Fruit fly (Drosophila melanogaster) whole organism, embryonic: Measurements from ENCODE around the gene CG11409.

Source experiments
- ATbp ChIP-seq: fragments of 200-800 bp; sonication (Bioruptor generic); optimal IDR thresholded peaks from 2 replicates; lab custom pipeline; 2017; ENCODE audit warnings: missing biosample characterization, mild to moderate bottlenecking, missing genetic modification characterization, missing genetic modification reagents
- CG10267 ChIP-seq: fragments of 200-800 bp; sonication (Bioruptor generic); optimal IDR thresholded peaks from 2 replicates; lab custom pipeline; 2018; ENCODE audit warnings: missing biosample characterization, mild to moderate bottlenecking, missing genetic modification characterization, moderate library complexity
- CG11247 ChIP-seq: fragments of 200-800 bp; sonication (Bioruptor generic); IDR thresholded peaks from 2 replicates; pipeline ENCODE4 v1.3.6; 2022; ENCODE audit warnings: missing biosample characterization, missing genetic modification characterization
- CG11456 ChIP-seq: fragments of 200-800 bp; sonication (Bioruptor generic); IDR thresholded peaks from 3 replicates; pipeline ENCODE4 v1.3.6; 2022; ENCODE audit warnings: missing biosample characterization, missing genetic modification characterization
- CG12659 ChIP-seq: fragments of 200-800 bp; sonication (Bioruptor generic); optimal IDR thresholded peaks from 3 replicates; lab custom pipeline; 2017; ENCODE audit warnings: mild to moderate bottlenecking, missing biosample characterization, missing genetic modification reagents, missing genetic modification characterization
- CG13624 ChIP-seq: fragments of 200-800 bp; sonication (Bioruptor generic); optimal IDR thresholded peaks from 2 replicates; lab custom pipeline; 2016; ENCODE audit warnings: missing biosample characterization, missing genetic modification characterization
- CG14014 ChIP-seq: fragments of 200-800 bp; sonication (Bioruptor generic); IDR thresholded peaks from 2 replicates; pipeline ENCODE4 v1.3.6; 2022; ENCODE audit warnings: missing biosample characterization, missing genetic modification characterization
- CG1647 ChIP-seq: fragments of 200-800 bp; sonication (Bioruptor generic); optimal IDR thresholded peaks from 3 replicates; lab custom pipeline; 2016; ENCODE audit warnings: missing biosample characterization, missing genetic modification characterization
- CG17829 ChIP-seq: fragments of 200-800 bp; optimal IDR thresholded peaks from 2 replicates; lab custom pipeline; 2019; ENCODE audit warnings: missing biosample characterization, mild to moderate bottlenecking, missing genetic modification characterization, moderate library complexity
- CG18599 ChIP-seq: fragments of 200-800 bp; sonication (Bioruptor generic); optimal IDR thresholded peaks from 3 replicates; lab custom pipeline; 2017; ENCODE audit warnings: missing biosample characterization, missing genetic modification characterization, mild to moderate bottlenecking, moderate library complexity, missing genetic modification reagents
- CG2120 ChIP-seq: fragments of 200-800 bp; sonication (Bioruptor generic); optimal IDR thresholded peaks from 3 replicates; lab custom pipeline; 2016; ENCODE audit warnings: missing biosample characterization, missing genetic modification characterization
- CG32532 ChIP-seq: fragments of 200-800 bp; sonication (Bioruptor generic); IDR thresholded peaks from 2 replicates; pipeline ENCODE4 v1.3.6; 2022; ENCODE audit warnings: missing biosample characterization, missing genetic modification characterization
- CG3838 ChIP-seq: fragments of 200-800 bp; sonication (Bioruptor generic); optimal IDR thresholded peaks from 3 replicates; lab custom pipeline; 2016; ENCODE audit warnings: missing biosample characterization, missing genetic modification characterization
- CG42726 ChIP-seq: fragments of 200-800 bp; sonication (Bioruptor generic); IDR thresholded peaks from 2 replicates; pipeline ENCODE4 v1.3.6; 2022; ENCODE audit warnings: missing biosample characterization, missing genetic modification characterization; ENCODE audit not compliant: partially characterized antibody
- CG4360 ChIP-seq: fragments of 200-800 bp; sonication (Bioruptor generic); IDR thresholded peaks from 2 replicates; pipeline ENCODE4 v1.3.6; 2022; ENCODE audit warnings: missing biosample characterization, missing genetic modification characterization
- CG5245 ChIP-seq: fragments of 200-800 bp; sonication (Bioruptor generic); optimal IDR thresholded peaks from 3 replicates; lab custom pipeline; 2016; ENCODE audit warnings: missing biosample characterization, missing genetic modification characterization
- CG6272 ChIP-seq: fragments of 200-800 bp; sonication (Bioruptor generic); IDR thresholded peaks from 2 replicates; pipeline ENCODE4 v1.3.6; 2022; ENCODE audit warnings: missing biosample characterization, missing genetic modification characterization
- CG6765 ChIP-seq: fragments of 200-800 bp; sonication (Bioruptor generic); optimal IDR thresholded peaks from 3 replicates; lab custom pipeline; 2017; ENCODE audit warnings: missing biosample characterization, mild to moderate bottlenecking, missing genetic modification characterization
- CG7928 ChIP-seq: fragments of 200-800 bp; sonication (Bioruptor generic); optimal IDR thresholded peaks from 2 replicates; lab custom pipeline; 2017; ENCODE audit warnings: missing biosample characterization, mild to moderate bottlenecking, missing genetic modification characterization
- CG8924 ChIP-seq: fragments of 200-800 bp; optimal IDR thresholded peaks from 3 replicates; lab custom pipeline; 2019; ENCODE audit warnings: missing biosample characterization, mild to moderate bottlenecking, missing genetic modification characterization, moderate library complexity
- CG9609 ChIP-seq: fragments of 200-800 bp; sonication (Bioruptor generic); optimal IDR thresholded peaks from 3 replicates; lab custom pipeline; 2016; ENCODE audit warnings: missing biosample characterization, missing genetic modification characterization
- Camta ChIP-seq: fragments of 200-800 bp; sonication (Bioruptor generic); optimal IDR thresholded peaks from 2 replicates; lab custom pipeline; 2016; ENCODE audit warnings: missing biosample characterization, missing genetic modification characterization
- CoRest ChIP-seq: fragments of 200-800 bp; sonication (Bioruptor generic); optimal IDR thresholded peaks from 3 replicates; lab custom pipeline; 2018; ENCODE audit warnings: missing biosample characterization, mild to moderate bottlenecking, missing genetic modification characterization, moderate library complexity
- D19B ChIP-seq: fragments of 200-800 bp; sonication (Bioruptor generic); optimal IDR thresholded peaks from 2 replicates; lab custom pipeline; 2017; ENCODE audit warnings: missing biosample characterization, mild to moderate bottlenecking, missing genetic modification characterization
- Doc2 ChIP-seq: fragments of 200-800 bp; sonication (Bioruptor generic); IDR thresholded peaks from 2 replicates; pipeline ENCODE4 v1.3.6; 2022; ENCODE audit warnings: missing biosample characterization, missing genetic modification characterization
- Dref ChIP-seq: fragments of 200-800 bp; sonication (Bioruptor generic); IDR thresholded peaks from 2 replicates; pipeline ENCODE4 v1.3.6; 2022; ENCODE audit warnings: missing biosample characterization, missing genetic modification characterization
- Eip74EF ChIP-seq, 2 experiments: fragments of 200-800 bp in 1 of 2; fragments of >200 bp in 1 of 2; sonication (Bioruptor generic) in 1 of 2; optimal IDR thresholded peaks; 2 replicates each; lab custom pipeline; 2017 to 2019; ENCODE audit warnings: missing biosample characterization in 2 of 2, missing genetic modification characterization in 2 of 2, mild to moderate bottlenecking in 1 of 2, moderate library complexity in 1 of 2
- HLH54F ChIP-seq: fragments of 200-800 bp; sonication (Bioruptor generic); optimal IDR thresholded peaks from 3 replicates; lab custom pipeline; 2016; ENCODE audit warnings: missing biosample characterization, missing genetic modification characterization
- HmgZ ChIP-seq: fragments of 200-800 bp; sonication (Bioruptor generic); optimal IDR thresholded peaks from 2 replicates; lab custom pipeline; 2018; ENCODE audit warnings: missing biosample characterization, mild to moderate bottlenecking, missing genetic modification characterization
- Max ChIP-seq: fragments of 200-800 bp; sonication (Bioruptor generic); optimal IDR thresholded peaks from 2 replicates; lab custom pipeline; 2016; ENCODE audit warnings: missing biosample characterization, mild to moderate bottlenecking, missing genetic modification characterization
- Myb ChIP-seq: fragments of 200-800 bp; sonication (Bioruptor generic); optimal IDR thresholded peaks from 2 replicates; lab custom pipeline; 2016; ENCODE audit warnings: missing biosample characterization, missing genetic modification characterization
- ab ChIP-seq: fragments of 200-800 bp; sonication (Bioruptor generic); optimal IDR thresholded peaks from 2 replicates; lab custom pipeline; 2016; ENCODE audit warnings: missing biosample characterization, missing genetic modification characterization
- bigmax ChIP-seq: fragments of 200-800 bp; sonication (Bioruptor generic); optimal IDR thresholded peaks from 2 replicates; lab custom pipeline; 2018; ENCODE audit warnings: missing biosample characterization, mild to moderate bottlenecking, missing genetic modification characterization
- dysf ChIP-seq: fragments of 200-800 bp; sonication (Bioruptor generic); IDR thresholded peaks from 3 replicates; pipeline ENCODE4 v1.3.6; 2022; ENCODE audit warnings: missing biosample characterization, missing genetic modification characterization
- fu2 ChIP-seq: fragments of 200-800 bp; sonication (Bioruptor generic); optimal IDR thresholded peaks from 2 replicates; lab custom pipeline; 2016; ENCODE audit warnings: missing biosample characterization, missing genetic modification characterization
- gfzf ChIP-seq: fragments of 200-800 bp; sonication (Bioruptor generic); optimal IDR thresholded peaks from 2 replicates; lab custom pipeline; 2016; ENCODE audit warnings: missing biosample characterization, mild to moderate bottlenecking, missing genetic modification characterization, moderate library complexity
- hth ChIP-seq: fragments of >200 bp; optimal IDR thresholded peaks from 2 replicates; lab custom pipeline; 2017; ENCODE audit warnings: inconsistent platforms
- ken ChIP-seq: fragments of 200-800 bp; sonication (Bioruptor generic); IDR thresholded peaks from 3 replicates; pipeline ENCODE4 v1.3.6; 2022; ENCODE audit warnings: missing biosample characterization, missing genetic modification characterization
- maf-S ChIP-seq: fragments of 200-800 bp; sonication (Bioruptor generic); optimal IDR thresholded peaks from 2 replicates; lab custom pipeline; 2016; ENCODE audit warnings: missing biosample characterization, missing genetic modification characterization
- mam ChIP-seq: fragments of 200-800 bp; sonication (Bioruptor generic); optimal IDR thresholded peaks from 3 replicates; lab custom pipeline; 2016; ENCODE audit warnings: missing biosample characterization, missing genetic modification characterization
- pb ChIP-seq: fragments of 200-800 bp; sonication (Bioruptor generic); optimal IDR thresholded peaks from 3 replicates; lab custom pipeline; 2016; ENCODE audit warnings: missing biosample characterization, missing genetic modification characterization
- pnt ChIP-seq: fragments of 200-800 bp; sonication (Bioruptor generic); optimal IDR thresholded peaks from 3 replicates; lab custom pipeline; 2016; ENCODE audit warnings: missing biosample characterization, missing genetic modification characterization
- pzg ChIP-seq: fragments of 200-800 bp; sonication (Bioruptor generic); optimal IDR thresholded peaks from 3 replicates; lab custom pipeline; 2018; ENCODE audit warnings: missing biosample characterization, mild to moderate bottlenecking, missing genetic modification characterization, moderate library complexity
- rib ChIP-seq: fragments of 200-800 bp; sonication (Bioruptor generic); IDR thresholded peaks from 2 replicates; pipeline ENCODE4 v1.3.6; 2022; ENCODE audit warnings: missing biosample characterization, missing genetic modification characterization
- row ChIP-seq: fragments of 200-800 bp; sonication (Bioruptor generic); IDR thresholded peaks from 3 replicates; pipeline ENCODE4 v1.3.6; 2022; ENCODE audit warnings: missing biosample characterization, missing genetic modification characterization
- slou ChIP-seq: fragments of 200-800 bp; sonication (Bioruptor generic); optimal IDR thresholded peaks from 3 replicates; lab custom pipeline; 2016; ENCODE audit warnings: missing biosample characterization, missing genetic modification characterization
- sob ChIP-seq: fragments of 200-800 bp; sonication (Bioruptor generic); IDR thresholded peaks from 2 replicates; pipeline ENCODE4 v1.3.6; 2022; ENCODE audit warnings: missing biosample characterization, missing genetic modification characterization
- tin ChIP-seq: fragments of 200-800 bp; sonication (Bioruptor generic); optimal IDR thresholded peaks from 3 replicates; lab custom pipeline; 2016; ENCODE audit warnings: missing biosample characterization, missing genetic modification characterization
- tio ChIP-seq: fragments of 200-800 bp; sonication (Bioruptor generic); optimal IDR thresholded peaks from 2 replicates; lab custom pipeline; 2017; ENCODE audit warnings: missing biosample characterization, missing genetic modification characterization, inconsistent platforms
- tx ChIP-seq: fragments of 200-800 bp; sonication (Bioruptor generic); optimal IDR thresholded peaks from 2 replicates; lab custom pipeline; 2016; ENCODE audit warnings: missing biosample characterization, missing genetic modification characterization

The CG11409 gene

dm6 chrX:1380350-1381060 is 39.1 kb upstream of the CG11409 start, which contains the start of the genes CG3719 and CG32813 (continued):
- TF ChIP-seq ken (GFP tag; lab: Robert Waterston, UW) (0 out of 3 replicates have a peak, but pooled peaks have one; percentile 60), CG9609 (GFP tag; lab: Kevin White, UChicago) (peak; percentile 23), pb (GFP tag; lab: Kevin White, UChicago) (no peak), CG1647 (GFP tag; lab: Kevin White, UChicago) (peak; percentile 10), tin (peak; percentile 58), D19B (GFP tag; lab: Kevin White, UChicago) (no peak), tio (GFP tag; lab: Kevin White, UChicago) (no peak), HmgZ (tag; lab: Kevin White, UChicago) (peak; percentile 68), CG10267 (tag; lab: Kevin White, UChicago) (peak; percentile 92), CG12659 (GFP tag; lab: Kevin White, UChicago) (peak; percentile 57), CG11247 (GFP tag; lab: Robert Waterston, UW) (no peak), pnt (GFP tag; lab: Kevin White, UChicago) (no peak), Myb (peak; percentile 64), HLH54F (GFP tag; lab: Kevin White, UChicago) (peak; percentile 40), gfzf (GFP tag; lab: Kevin White, UChicago) (peak; percentile 20), CG7928 (peak; percentile 12), Camta (GFP tag; lab: Kevin White, UChicago) (peak; percentile 2), CG2120 (peak; percentile 72), Eip74EF (GFP tag; optimal IDR thresholded peaks at IDR 0.05; lab: Kevin White, UChicago) (no peak), tx (peak; percentile 64), CG5245 (GFP tag; lab: Kevin White, UChicago) (peak; percentile 26), CG17829 (tag; lab: Kevin White, UChicago) (peak; percentile 22), CG14014 (no peak), Doc2 (GFP tag; lab: Robert Waterston, UW) (no peak), slou (GFP tag; lab: Kevin White, UChicago) (peak; percentile 1), ab (GFP tag; lab: Kevin White, UChicago) (no peak), CG6272 (no peak), dysf (peak; percentile 18; the same call in 1 of the 3 replicates), CoRest (tag; lab: Kevin White, UChicago) (peak; percentile 19), CG13624 (GFP tag; lab: Kevin White, UChicago) (peak; percentile 57), ATbp (GFP tag; lab: Kevin White, UChicago) (no peak), CG11456 (peak; percentile 58; the same call in 1 of the 3 replicates), CG3838 (GFP tag; lab: Kevin White, UChicago) (peak; percentile 67), row (GFP tag; lab: Robert Waterston, UW) (peak; percentile 53), CG32532 (GFP tag; lab: Robert Waterston, UW) (peak; percentile 46; the same call in 1 of the 2 replicates), Dref (GFP tag; lab: Robert Waterston, UW) (peak; percentile 41; the same call in 1 of the 2 replicates), fu2 (GFP tag; lab: Kevin White, UChicago) (peak; percentile 52), maf-S (GFP tag; lab: Kevin White, UChicago) (peak; percentile 8), Max (peak; percentile 5), CG6765 (GFP tag; lab: Kevin White, UChicago) (no peak), sob (GFP tag; lab: Robert Waterston, UW) (peak; percentile 57; the same call in 1 of the 2 replicates), bigmax (no peak), mam (peak; percentile 54), CG8924 (peak; percentile 28), rib (GFP tag; lab: Robert Waterston, UW) (no peak), hth (lab: Kevin White, UChicago) (no peak), CG4360 (GFP tag; lab: Robert Waterston, UW) (peak; percentile 95), pzg (GFP tag; lab: Kevin White, UChicago) (peak; percentile 71), CG18599 (GFP tag; lab: Kevin White, UChicago) (peak; percentile 43), CG42726 (GFP tag; lab: Robert Waterston, UW) (no peak)
